Fruit fly (Drosophila melanogaster) whole organism, embryonic: ENCODE results near the gene Rab8.

Experiments
- ATbp ChIP-seq: fragments of 200-800 bp; sonication (Bioruptor generic); optimal IDR thresholded peaks from 2 replicates; lab custom pipeline; 2017; ENCODE audit warnings: missing biosample characterization, mild to moderate bottlenecking, missing genetic modification characterization, missing genetic modification reagents
- BEAF-32 ChIP-seq: fragments of 200-800 bp; sonication (Bioruptor generic); optimal IDR thresholded peaks from 3 replicates; lab custom pipeline; 2017; ENCODE audit warnings: missing biosample characterization, missing genetic modification characterization, mild to moderate bottlenecking, moderate library complexity, missing genetic modification reagents
- C15 ChIP-seq: fragments of 200-800 bp; sonication (Bioruptor generic); IDR thresholded peaks from 3 replicates; pipeline ENCODE4 v1.3.6; 2022; ENCODE audit warnings: missing biosample characterization, missing genetic modification characterization
- CG10147 ChIP-seq: fragments of 200-800 bp; sonication (Bioruptor generic); optimal IDR thresholded peaks from 2 replicates; lab custom pipeline; 2019; ENCODE audit warnings: missing biosample characterization, mild to moderate bottlenecking, missing genetic modification characterization, moderate library complexity
- CG10462 ChIP-seq: fragments of 200-800 bp; sonication (Bioruptor generic); optimal IDR thresholded peaks from 2 replicates; lab custom pipeline; 2016; ENCODE audit warnings: missing biosample characterization, missing genetic modification characterization
- CG11085 ChIP-seq: fragments of 200-800 bp; sonication (Bioruptor generic); IDR thresholded peaks from 2 replicates; pipeline ENCODE4 v1.3.6; 2022; ENCODE audit warnings: missing biosample characterization, missing genetic modification characterization
- CG13287 ChIP-seq: fragments of 200-800 bp; sonication (Bioruptor generic); IDR thresholded peaks from 2 replicates; pipeline ENCODE4 v1.3.6; 2022; ENCODE audit warnings: missing biosample characterization, missing genetic modification characterization; ENCODE audit not compliant: partially characterized antibody
- CG13624 ChIP-seq: fragments of 200-800 bp; sonication (Bioruptor generic); optimal IDR thresholded peaks from 2 replicates; lab custom pipeline; 2016; ENCODE audit warnings: missing biosample characterization, missing genetic modification characterization
- CG14441 ChIP-seq: fragments of 200-800 bp; sonication (Bioruptor generic); IDR thresholded peaks from 2 replicates; pipeline ENCODE4 v1.3.6; 2022; ENCODE audit warnings: missing biosample characterization, missing genetic modification characterization
- CG14710 ChIP-seq: fragments of 200-800 bp; sonication (Bioruptor generic); optimal IDR thresholded peaks from 3 replicates; lab custom pipeline; 2019; ENCODE audit warnings: missing biosample characterization, mild to moderate bottlenecking, missing genetic modification characterization, moderate library complexity
- CG15696 ChIP-seq: fragments of 200-800 bp; sonication (Bioruptor generic); optimal IDR thresholded peaks from 2 replicates; lab custom pipeline; 2019; ENCODE audit warnings: missing biosample characterization, mild to moderate bottlenecking, missing genetic modification characterization, moderate library complexity
- CG17328 ChIP-seq: fragments of 200-800 bp; sonication (Bioruptor generic); IDR thresholded peaks from 2 replicates; pipeline ENCODE4 v1.3.6; 2022; ENCODE audit warnings: missing biosample characterization, missing genetic modification characterization
- CG2199 ChIP-seq: fragments of 200-800 bp; sonication (Bioruptor generic); IDR thresholded peaks from 3 replicates; pipeline ENCODE4 v1.3.6; 2022; ENCODE audit warnings: missing biosample characterization, missing genetic modification characterization
- CG31388 ChIP-seq: fragments of 200-800 bp; sonication (Bioruptor generic); optimal IDR thresholded peaks from 2 replicates; lab custom pipeline; 2016; ENCODE audit warnings: missing biosample characterization, missing genetic modification characterization
- CG34376 ChIP-seq: fragments of 200-800 bp; sonication (Bioruptor generic); optimal IDR thresholded peaks from 2 replicates; lab custom pipeline; 2018; ENCODE audit warnings: missing biosample characterization, mild to moderate bottlenecking, missing genetic modification characterization
- CG4854 ChIP-seq: fragments of 200-800 bp; sonication (Bioruptor generic); optimal IDR thresholded peaks from 2 replicates; lab custom pipeline; 2016; ENCODE audit warnings: missing biosample characterization, missing genetic modification characterization, inconsistent platforms
- CG6175 ChIP-seq: fragments of 200-800 bp; sonication (Bioruptor generic); IDR thresholded peaks from 3 replicates; pipeline ENCODE4 v1.3.6; 2022; ENCODE audit warnings: missing biosample characterization, missing genetic modification characterization
- CG8281 ChIP-seq: fragments of 200-800 bp; sonication (Bioruptor generic); optimal IDR thresholded peaks from 2 replicates; lab custom pipeline; 2018; ENCODE audit warnings: missing biosample characterization, mild to moderate bottlenecking, missing genetic modification characterization, moderate library complexity
- CG8290 ChIP-seq, 3 experiments: fragments of 200-800 bp; sonication (Bioruptor generic); optimal IDR thresholded peaks; 2 replicates each; lab custom pipeline; 2016 to 2019; ENCODE audit warnings: missing biosample characterization in 3 of 3, missing genetic modification characterization in 3 of 3, mild to moderate bottlenecking in 2 of 3, moderate library complexity in 1 of 3
- CG8478 ChIP-seq: fragments of >200 bp; optimal IDR thresholded peaks from 2 replicates; lab custom pipeline; 2018
- D ChIP-seq, 2 experiments: fragments of 200-800 bp in 1 of 2; fragments of >200 bp in 1 of 2; sonication (Bioruptor generic) in 1 of 2; optimal IDR thresholded peaks; 2 replicates in 1 of 2; 3 replicates in 1 of 2; lab custom pipeline; 2017; ENCODE audit warnings: mild to moderate bottlenecking in 1 of 2, missing biosample characterization in 1 of 2, missing genetic modification characterization in 1 of 2, missing genetic modification reagents in 1 of 2
- D19A ChIP-seq: fragments of 200-800 bp; optimal IDR thresholded peaks from 3 replicates; lab custom pipeline; 2019; ENCODE audit warnings: missing biosample characterization, mild to moderate bottlenecking, missing genetic modification characterization, moderate library complexity
- Dbx ChIP-seq: fragments of 200-800 bp; sonication (Bioruptor generic); IDR thresholded peaks from 3 replicates; pipeline ENCODE4 v1.3.6; 2022; ENCODE audit warnings: missing biosample characterization, missing genetic modification characterization
- E2f1 ChIP-seq: fragments of 200-800 bp; sonication (Bioruptor generic); IDR thresholded peaks from 2 replicates; pipeline ENCODE4 v1.3.6; 2022; ENCODE audit warnings: missing biosample characterization, missing genetic modification characterization
- Mad ChIP-seq: fragments of 200-800 bp; sonication (Bioruptor generic); optimal IDR thresholded peaks from 2 replicates; lab custom pipeline; 2016; ENCODE audit warnings: missing biosample characterization, missing genetic modification characterization
- Mes4 ChIP-seq: fragments of 200-800 bp; sonication (Bioruptor generic); optimal IDR thresholded peaks from 2 replicates; lab custom pipeline; 2016; ENCODE audit warnings: missing biosample characterization, missing genetic modification characterization
- NC2α ChIP-seq: fragments of 200-800 bp; sonication (Bioruptor generic); optimal IDR thresholded peaks from 2 replicates; lab custom pipeline; 2016; ENCODE audit warnings: missing biosample characterization, missing genetic modification characterization
- Opbp ChIP-seq: fragments of 200-800 bp; sonication (Bioruptor generic); IDR thresholded peaks from 3 replicates; pipeline ENCODE4 v1.3.6; 2022; ENCODE audit warnings: missing biosample characterization, missing genetic modification characterization; ENCODE audit not compliant: partially characterized antibody
- Pdp1 ChIP-seq, 2 experiments: fragments of 200-800 bp; sonication (Bioruptor generic); optimal IDR thresholded peaks; 3 replicates each; lab custom pipeline; 2016; ENCODE audit warnings: missing biosample characterization in 2 of 2, missing genetic modification characterization in 2 of 2, mild to moderate bottlenecking in 1 of 2, moderate library complexity in 1 of 2
- Scr ChIP-seq: fragments of 200-800 bp; sonication (Bioruptor generic); IDR thresholded peaks from 2 replicates; pipeline ENCODE4 v1.3.6; 2022; ENCODE audit warnings: missing biosample characterization, missing genetic modification characterization; ENCODE audit not compliant: partially characterized antibody
- Side ChIP-seq: fragments of 200-800 bp; sonication (Bioruptor generic); optimal IDR thresholded peaks from 2 replicates; lab custom pipeline; 2016; ENCODE audit warnings: missing biosample characterization, missing genetic modification characterization
- ap ChIP-seq: fragments of 200-800 bp; sonication (Bioruptor generic); IDR thresholded peaks from 2 replicates; pipeline ENCODE4 v1.3.6; 2022; ENCODE audit warnings: missing biosample characterization, missing genetic modification characterization
- bcd ChIP-seq: fragments of 200-800 bp; sonication (Bioruptor generic); optimal IDR thresholded peaks from 2 replicates; lab custom pipeline; 2017; ENCODE audit warnings: missing biosample characterization, mild to moderate bottlenecking, missing genetic modification characterization
- btn ChIP-seq: fragments of 200-800 bp; sonication (Bioruptor generic); optimal IDR thresholded peaks from 2 replicates; lab custom pipeline; 2016; ENCODE audit warnings: missing biosample characterization, missing genetic modification characterization
- crol ChIP-seq: fragments of 200-800 bp; sonication (Bioruptor generic); IDR thresholded peaks from 2 replicates; pipeline ENCODE4 v1.3.6; 2022; ENCODE audit warnings: missing biosample characterization, missing genetic modification characterization
- crp ChIP-seq, 2 experiments: fragments of 200-800 bp; sonication (Bioruptor generic); optimal IDR thresholded peaks; 2 replicates in 1 of 2; 3 replicates in 1 of 2; lab custom pipeline; 2017; ENCODE audit warnings: missing biosample characterization in 2 of 2, missing genetic modification characterization in 2 of 2, mild to moderate bottlenecking in 1 of 2, moderate library complexity in 1 of 2
- dysf ChIP-seq: fragments of 200-800 bp; sonication (Bioruptor generic); IDR thresholded peaks from 3 replicates; pipeline ENCODE4 v1.3.6; 2022; ENCODE audit warnings: missing biosample characterization, missing genetic modification characterization
- ewg ChIP-seq: fragments of 200-800 bp; sonication (Bioruptor generic); optimal IDR thresholded peaks from 3 replicates; lab custom pipeline; 2017; ENCODE audit warnings: mild to moderate bottlenecking, missing biosample characterization, missing genetic modification reagents, missing genetic modification characterization
- exex ChIP-seq: fragments of 200-800 bp; sonication (Bioruptor generic); optimal IDR thresholded peaks from 4 replicates; lab custom pipeline; 2018; ENCODE audit warnings: missing biosample characterization, mild to moderate bottlenecking, missing genetic modification characterization, moderate library complexity
- fru ChIP-seq: fragments of >200 bp; optimal IDR thresholded peaks from 2 replicates; lab custom pipeline; 2017
- kni ChIP-seq: fragments of 200-800 bp; sonication (Bioruptor generic); optimal IDR thresholded peaks from 3 replicates; lab custom pipeline; 2017; ENCODE audit warnings: mild to moderate bottlenecking, missing biosample characterization, missing genetic modification reagents, missing genetic modification characterization
- knrl ChIP-seq: fragments of 200-800 bp; sonication (Bioruptor generic); IDR thresholded peaks from 3 replicates; pipeline ENCODE4 v1.3.6; 2022; ENCODE audit warnings: missing biosample characterization, missing genetic modification characterization; ENCODE audit not compliant: partially characterized antibody
- pita ChIP-seq: fragments of 200-800 bp; sonication (Bioruptor generic); optimal IDR thresholded peaks from 2 replicates; lab custom pipeline; 2017; ENCODE audit warnings: missing biosample characterization, mild to moderate bottlenecking, missing genetic modification characterization
- rib ChIP-seq: fragments of 200-800 bp; sonication (Bioruptor generic); IDR thresholded peaks from 2 replicates; pipeline ENCODE4 v1.3.6; 2022; ENCODE audit warnings: missing biosample characterization, missing genetic modification characterization
- sens ChIP-seq: fragments of 200-800 bp; sonication (Bioruptor generic); peaks from one replicate; lab custom pipeline; 2016; ENCODE audit warnings: missing biosample characterization, missing genetic modification characterization
- sima ChIP-seq: fragments of 200-800 bp; sonication (Bioruptor generic); optimal IDR thresholded peaks from 2 replicates; lab custom pipeline; 2016; ENCODE audit warnings: missing biosample characterization, missing genetic modification characterization
- sug ChIP-seq: fragments of 200-800 bp; optimal IDR thresholded peaks from 2 replicates; lab custom pipeline; 2019; ENCODE audit warnings: missing biosample characterization, mild to moderate bottlenecking, missing genetic modification characterization, moderate library complexity
- wdn ChIP-seq: fragments of 200-800 bp; sonication (Bioruptor generic); IDR thresholded peaks from 2 replicates; pipeline ENCODE4 v1.3.6; 2022; ENCODE audit warnings: missing biosample characterization, missing genetic modification characterization

The Rab8 gene

dm6 chr3L:19908201-19909127 is 37.6 kb upstream of the Rab8 start (continued):
- TF ChIP-seq knrl (GFP tag; lab: Robert Waterston, UW) (no peak), E2f1 (no peak), sima (no peak), bcd (GFP tag; lab: Kevin White, UChicago) (no peak), CG2199 (peak; percentile 20; the same call in 1 of the 3 replicates), CG4854 (no peak), CG10147 (no peak), btn (GFP tag; lab: Kevin White, UChicago) (no peak), exex (tag; lab: Kevin White, UChicago) (peak; percentile 5), pita (GFP tag; lab: Kevin White, UChicago) (no peak), C15 (GFP tag; lab: Robert Waterston, UW) (no peak), D (optimal IDR thresholded peaks at IDR 0.05; lab: Kevin White, UChicago) (peak; percentile 68), D (GFP tag; optimal IDR thresholded peaks at IDR 0.05; lab: Kevin White, UChicago) (no peak), NC2α (no peak), CG14441 (GFP tag; lab: Robert Waterston, UW) (no peak), CG6175 (GFP tag; lab: Robert Waterston, UW) (no peak), CG10462 (GFP tag; lab: Kevin White, UChicago) (no peak), crp (GFP tag; optimal IDR thresholded peaks at IDR 0.05; lab: Kevin White, UChicago) (no peak), fru (lab: Kevin White, UChicago) (no peak), ATbp (GFP tag; lab: Kevin White, UChicago) (no peak), dysf (GFP tag; lab: Robert Waterston, UW) (no peak), wdn (GFP tag; lab: Robert Waterston, UW) (no peak), crol (peak; percentile 99), sens (GFP tag; lab: Kevin White, UChicago) (peak; percentile 72), CG8281 (tag; lab: Kevin White, UChicago) (no peak), Pdp1 (GFP tag; optimal IDR thresholded peaks at IDR 0.05; lab: Kevin White, UChicago) (peak in 1 of 2 experiments; percentile 95), CG15696 (tag; lab: Kevin White, UChicago) (no peak), CG11085 (no peak), rib (GFP tag; lab: Robert Waterston, UW) (no peak), Side (no peak), D19A (tag; lab: Kevin White, UChicago) (no peak), Mes4 (GFP tag; lab: Kevin White, UChicago) (no peak), kni (peak; percentile 9), Opbp (GFP tag; lab: Robert Waterston, UW) (no peak), ewg (GFP tag; lab: Kevin White, UChicago) (no peak), CG17328 (no peak), CG31388 (GFP tag; lab: Kevin White, UChicago) (no peak), CG13624 (GFP tag; lab: Kevin White, UChicago) (no peak), BEAF-32 (peak; percentile 10), ap (GFP tag; lab: Robert Waterston, UW) (no peak), CG34376 (GFP tag; lab: Kevin White, UChicago) (no peak), Mad (GFP tag; lab: Kevin White, UChicago) (no peak), CG14710 (tag; lab: Kevin White, UChicago) (no peak), CG8478 (no peak), sug (tag; lab: Kevin White, UChicago) (no peak), Scr (peak; percentile 35), Dbx (GFP tag; lab: Robert Waterston, UW) (0 out of 3 replicates have a peak, but pooled peaks have one; percentile 14), CG13287 (GFP tag; lab: Robert Waterston, UW) (no peak), CG8290 (GFP tag; optimal IDR thresholded peaks at IDR 0.05; lab: Kevin White, UChicago) (no peak), CG8290 (tag; optimal IDR thresholded peaks at IDR 0.05; lab: Kevin White, UChicago) (peak in 1 of 2 experiments; percentile 4)
